Worm (Caenorhabditis elegans): ENCODE results near the gene H03E18.2.

ce11 chrX:8476308-8476707, 44.0 kb downstream of the H03E18.2 start:
- no peak for TF ChIP-seq ztf-29 (GFP tag; IDR thresholded peaks at IDR 0.05)
- TF ChIP-seq klf-2 (GFP tag; conservative IDR thresholded peaks at IDR 0.05), result no peak
- TF ChIP-seq med-1 (GFP tag; optimal IDR thresholded peaks at IDR 0.05; ENCODE audit: insufficient read depth), result no peak
- TF ChIP-seq tab-1 (GFP tag; IDR thresholded peaks at IDR 0.05), result no peak
- TF ChIP-seq cog-1 (tag; optimal IDR thresholded peaks at IDR 0.05), result no peak
- TF ChIP-seq ref-1 (GFP tag; conservative IDR thresholded peaks at IDR 0.05), result no peak
- no peak for TF ChIP-seq ztf-23 (GFP tag; IDR thresholded peaks at IDR 0.05)

Measured in whole organism, midembryonic.